Worm (Caenorhabditis elegans) whole organism, L3 larva: ENCODE results near the gene rps-21.

Experiments
- R02D3.7 ChIP-seq: fragments of 150-350 bp; optimal IDR thresholded peaks from 2 replicates; lab custom pipeline; 2014; ENCODE audit warnings: missing biosample characterization, missing genetic modification characterization
- ZK546.5 ChIP-seq: sonication (generic microtip); optimal IDR thresholded peaks from 2 replicates; lab custom pipeline; 2017; ENCODE audit warnings: missing biosample characterization, missing genetic modification characterization
- aly-2 ChIP-seq: fragments of 150-350 bp; optimal IDR thresholded peaks from 2 replicates; lab custom pipeline; 2014; ENCODE audit warnings: missing biosample characterization, missing genetic modification characterization
- ama-1 ChIP-seq: fragments of 150-350 bp; optimal IDR thresholded peaks from 2 replicates; lab custom pipeline; 2018
- ceh-16 ChIP-seq: sonication (generic microtip); optimal IDR thresholded peaks from 2 replicates; lab custom pipeline; 2017; ENCODE audit warnings: missing biosample characterization, missing genetic modification characterization
- ceh-9 ChIP-seq: sonication (generic microtip); optimal IDR thresholded peaks from 2 replicates; lab custom pipeline; 2018; ENCODE audit warnings: missing biosample characterization, missing genetic modification characterization
- daf-12 ChIP-seq: fragments of 150-350 bp; optimal IDR thresholded peaks from 2 replicates; lab custom pipeline; 2014; ENCODE audit warnings: missing biosample characterization, missing genetic modification reagents, missing genetic modification characterization
- egl-27 ChIP-seq: sonication (generic microtip); optimal IDR thresholded peaks from 4 replicates; lab custom pipeline; 2017; ENCODE audit warnings: missing biosample characterization, missing genetic modification reagents, missing genetic modification characterization
- egl-5 ChIP-seq: fragments of 150-350 bp; optimal IDR thresholded peaks from 2 replicates; lab custom pipeline; 2017; ENCODE audit warnings: missing biosample characterization, missing genetic modification reagents, missing genetic modification characterization, inconsistent platforms
- elt-1 ChIP-seq: fragments of 150-350 bp; optimal IDR thresholded peaks from 2 replicates; lab custom pipeline; 2014; ENCODE audit warnings: missing biosample characterization, missing genetic modification characterization
- elt-2 ChIP-seq: sonication (generic microtip); optimal IDR thresholded peaks from 2 replicates; lab custom pipeline; 2016; ENCODE audit warnings: missing genetic modification reagents, mild to moderate bottlenecking, missing genetic modification characterization, missing compliant biosample characterization
- elt-3 ChIP-seq, 3 experiments: fragments of 150-350 bp in 1 of 3; sonication (generic microtip) in 2 of 3; optimal IDR thresholded peaks; 2 replicates in 2 of 3; 4 replicates in 1 of 3; lab custom pipeline; 2014 to 2017; ENCODE audit warnings: missing biosample characterization in 3 of 3, missing genetic modification characterization in 3 of 3
- eor-1 ChIP-seq, 2 experiments: fragments of 150-350 bp; optimal IDR thresholded peaks; 2 replicates each; lab custom pipeline; 2014 to 2018; ENCODE audit warnings: missing biosample characterization in 2 of 2, missing genetic modification characterization in 2 of 2
- fkh-10 ChIP-seq: sonication (generic microtip); optimal IDR thresholded peaks from 2 replicates; lab custom pipeline; 2017; ENCODE audit warnings: missing biosample characterization, missing genetic modification reagents, missing genetic modification characterization
- fos-1 ChIP-seq: fragments of 150-350 bp; optimal IDR thresholded peaks from 2 replicates; lab custom pipeline; 2014; ENCODE audit warnings: missing biosample characterization, missing genetic modification characterization
- hmg-11 ChIP-seq: sonication (generic microtip); optimal IDR thresholded peaks from 2 replicates; lab custom pipeline; 2016; ENCODE audit warnings: missing genetic modification characterization, missing compliant biosample characterization
- jun-1 ChIP-seq: fragments of 150-350 bp; optimal IDR thresholded peaks from 2 replicates; lab custom pipeline; 2014; ENCODE audit warnings: missing biosample characterization, missing genetic modification reagents, missing genetic modification characterization
- lin-39 ChIP-seq: fragments of 150-350 bp; optimal IDR thresholded peaks from 2 replicates; lab custom pipeline; 2018; ENCODE audit warnings: missing biosample characterization, missing genetic modification reagents, missing genetic modification characterization
- lsy-12 ChIP-seq: sonication (generic microtip); optimal IDR thresholded peaks from 2 replicates; lab custom pipeline; 2016; ENCODE audit warnings: mild to moderate bottlenecking, missing genetic modification characterization, missing compliant biosample characterization
- mdl-1 ChIP-seq: fragments of 150-350 bp; optimal IDR thresholded peaks from 2 replicates; lab custom pipeline; 2014; ENCODE audit warnings: missing biosample characterization, missing genetic modification characterization
- mml-1 ChIP-seq: fragments of 150-350 bp; sonication (generic microtip); optimal IDR thresholded peaks from 3 replicates; lab custom pipeline; 2014; ENCODE audit warnings: missing biosample characterization, missing genetic modification characterization
- nfya-1 ChIP-seq: sonication (generic microtip); optimal IDR thresholded peaks from 2 replicates; lab custom pipeline; 2017; ENCODE audit warnings: missing genetic modification characterization, mild to moderate bottlenecking, missing compliant biosample characterization, antibody characterized with exemption, moderate library complexity; ENCODE audit not compliant: insufficient read depth
- nhr-11 ChIP-seq: fragments of 150-350 bp; optimal IDR thresholded peaks from 2 replicates; lab custom pipeline; 2014; ENCODE audit warnings: missing biosample characterization, missing genetic modification characterization
- nhr-12 ChIP-seq: fragments of 150-350 bp; optimal IDR thresholded peaks from 2 replicates; lab custom pipeline; 2014; ENCODE audit warnings: missing biosample characterization, missing genetic modification characterization
- nhr-23 ChIP-seq: fragments of 150-350 bp; optimal IDR thresholded peaks from 2 replicates; lab custom pipeline; 2014; ENCODE audit warnings: missing biosample characterization, missing genetic modification reagents, missing genetic modification characterization
- nhr-237 ChIP-seq: fragments of 150-350 bp; optimal IDR thresholded peaks from 2 replicates; lab custom pipeline; 2014; ENCODE audit warnings: missing biosample characterization, missing genetic modification characterization
- nhr-25 ChIP-seq: sonication (generic microtip); optimal IDR thresholded peaks from 2 replicates; lab custom pipeline; 2017; ENCODE audit warnings: missing biosample characterization, missing genetic modification characterization
- nhr-28 ChIP-seq: fragments of 150-350 bp; optimal IDR thresholded peaks from 2 replicates; lab custom pipeline; 2014; ENCODE audit warnings: missing biosample characterization, missing genetic modification characterization
- nhr-76 ChIP-seq: fragments of 150-350 bp; sonication (generic microtip); optimal IDR thresholded peaks from 5 replicates; lab custom pipeline; 2014; ENCODE audit warnings: missing biosample characterization, missing genetic modification characterization
- pha-4 ChIP-seq: fragments of 150-350 bp; optimal IDR thresholded peaks from 2 replicates; lab custom pipeline; 2014; ENCODE audit warnings: missing biosample characterization, missing genetic modification reagents, missing genetic modification characterization
- pqm-1 ChIP-seq: fragments of 150-350 bp; optimal IDR thresholded peaks from 2 replicates; lab custom pipeline; 2017; ENCODE audit warnings: missing biosample characterization, missing genetic modification characterization, inconsistent platforms
- sea-2 ChIP-seq: fragments of 150-350 bp; sonication (generic microtip); optimal IDR thresholded peaks from 4 replicates; lab custom pipeline; 2014; ENCODE audit warnings: missing biosample characterization, missing genetic modification reagents, missing genetic modification characterization
- skn-1 ChIP-seq: fragments of 150-350 bp; optimal IDR thresholded peaks from 2 replicates; lab custom pipeline; 2014; ENCODE audit warnings: missing biosample characterization, missing genetic modification characterization
- snpc-4 ChIP-seq: fragments of 150-350 bp; optimal IDR thresholded peaks from 2 replicates; lab custom pipeline; 2014; ENCODE audit warnings: missing biosample characterization, missing genetic modification characterization
- ztf-4 ChIP-seq: fragments of 150-350 bp; optimal IDR thresholded peaks from 2 replicates; lab custom pipeline; 2014; ENCODE audit warnings: missing biosample characterization, missing genetic modification characterization

rps-21 gene

ce11 chrIII:7198838-7199237 lies 9.4 kb upstream of the rps-21 start, which contains the start of gene pfd-5 (continued):
- TF ChIP-seq nhr-25 (tag; lab: Kevin White, UChicago) (peak; percentile 15), sea-2 (no peak), jun-1 (tag; lab: Kevin White, UChicago) (no peak), elt-2 (tag; lab: Kevin White, UChicago) (no peak), nhr-28 (tag; lab: Kevin White, UChicago) (no peak), nfya-1 (tag; lab: Kevin White, UChicago) (peak; percentile 64), nhr-76 (tag; lab: Kevin White, UChicago) (no peak), aly-2 (tag; lab: Kevin White, UChicago) (no peak), R02D3.7 (tag; lab: Kevin White, UChicago) (no peak), ceh-16 (tag; lab: Kevin White, UChicago) (no peak)

DNA sequence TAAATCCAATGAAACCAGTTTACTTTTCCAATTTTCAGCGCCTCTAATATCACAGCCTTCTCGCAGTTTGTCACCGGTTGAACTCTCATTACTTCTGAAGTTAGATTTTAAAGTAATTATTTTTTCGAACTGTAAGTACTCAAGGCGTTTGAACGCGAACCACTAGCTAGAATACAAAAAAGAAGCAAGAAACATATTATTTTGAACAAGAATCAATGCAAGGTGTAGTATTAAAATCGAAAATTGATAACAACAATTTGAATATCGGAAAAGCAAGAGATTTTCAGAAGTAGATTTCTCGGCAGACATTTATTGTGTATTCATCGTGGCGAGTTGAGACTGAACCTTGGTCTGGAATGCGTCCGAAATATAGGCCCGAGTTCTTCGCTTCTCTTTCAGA lies 8.5 kb upstream of the rps-21 start, which contains the start of gene exos-9:
exos-9 (minus strand) TSS at position 101 of the 400 bp plus-strand sequence.
- no peak for TF ChIP-seq daf-12 (tag; lab: Kevin White, UChicago)

ce11 chrIII:7195325-7195724 lies 5.9 kb upstream of the rps-21 start, which contains the start of gene F37C12.18:
Gene F37C12.18, minus strand, starts transcription at chrIII:7195425.
- TF ChIP-seq egl-27 (tag; lab: Kevin White, UChicago): no peak
- no peak for TF ChIP-seq mml-1
- TF ChIP-seq egl-5 (tag; lab: Kevin White, UChicago): no peak
- TF ChIP-seq nhr-12 (tag; lab: Kevin White, UChicago): no peak
- no peak for TF ChIP-seq pqm-1 (tag; lab: Kevin White, UChicago)

DNA sequence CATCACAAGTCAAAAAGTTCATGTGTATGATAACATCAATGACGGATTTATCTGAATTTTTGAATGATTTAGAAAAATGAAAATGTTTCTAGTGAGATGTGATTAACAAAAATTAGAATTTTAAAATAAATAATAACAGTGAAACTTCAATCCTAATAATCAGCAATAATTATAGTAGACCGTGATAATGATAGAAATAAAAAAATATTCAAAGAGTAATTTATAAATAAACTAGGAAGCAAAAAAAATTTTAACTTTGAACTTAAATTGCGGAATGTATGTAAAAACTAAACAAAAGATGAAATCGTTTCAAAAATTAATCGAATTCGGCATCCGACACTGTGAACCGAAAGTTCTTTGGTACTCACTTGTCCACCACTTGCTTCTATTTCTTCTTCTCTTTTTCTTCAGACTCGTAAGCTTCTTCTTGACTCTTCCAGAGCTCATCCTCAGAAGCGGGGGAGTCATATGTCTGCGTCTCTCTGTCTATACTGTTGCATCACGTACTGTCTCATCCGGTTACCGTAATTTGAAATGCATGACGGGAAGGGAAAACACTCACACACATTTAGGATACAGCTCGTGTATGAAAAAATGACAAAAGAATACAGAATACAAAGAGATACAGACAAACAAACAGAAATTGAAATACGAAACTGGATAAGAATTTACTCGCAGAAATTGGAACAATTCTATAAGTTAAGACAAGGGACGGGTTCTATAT lies 3.7 kb upstream of the rps-21 start, which contains the start of gene mec-14:
mec-14 (minus strand) TSS at position 51 of the 724 bp plus-strand sequence.
- TF ChIP-seq snpc-4 (tag; lab: Kevin White, UChicago) (no peak), daf-12 (tag; lab: Kevin White, UChicago) (no peak), hmg-11 (tag; lab: Kevin White, UChicago) (no peak), ama-1 (lab: Kevin White, UChicago) (no peak), fos-1 (tag; lab: Kevin White, UChicago) (no peak), eor-1 (tag; optimal IDR thresholded peaks at IDR 0.05; lab: Kevin White, UChicago) (no peak), lin-39 (no peak), elt-3 (tag; optimal IDR thresholded peaks at IDR 0.05; lab: Kevin White, UChicago) (no peak), nhr-12 (tag; lab: Kevin White, UChicago) (no peak), fkh-10 (GFP tag; lab: Kevin White, UChicago) (no peak), nhr-23 (tag; lab: Kevin White, UChicago) (no peak), lsy-12 (tag; lab: Kevin White, UChicago) (no peak), skn-1 (tag; lab: Kevin White, UChicago) (no peak), elt-1 (tag; lab: Kevin White, UChicago) (no peak), ztf-4 (tag; lab: Kevin White, UChicago) (no peak)

- TF ChIP-seq elt-2 (tag; lab: Kevin White, UChicago) (peak; percentile 77), ceh-9 (tag; lab: Kevin White, UChicago) (no peak), nhr-11 (tag; lab: Kevin White, UChicago) (no peak), pha-4 (tag; lab: Kevin White, UChicago) (peak; percentile 4), R02D3.7 (tag; lab: Kevin White, UChicago) (no peak), mdl-1 (tag; lab: Kevin White, UChicago) (no peak), pqm-1 (tag; lab: Kevin White, UChicago) (peak; percentile 33), egl-5 (tag; lab: Kevin White, UChicago) (no peak), lsy-12 (tag; lab: Kevin White, UChicago) (no peak), ztf-4 (tag; lab: Kevin White, UChicago) (no peak), egl-27 (tag; lab: Kevin White, UChicago) (no peak), nhr-12 (tag; lab: Kevin White, UChicago) (no peak), skn-1 (tag; lab: Kevin White, UChicago) (no peak), ZK546.5 (tag; lab: Kevin White, UChicago) (no peak), nhr-237 (tag; lab: Kevin White, UChicago) (no peak)
These were observed 955 bp downstream of the rps-21 start, which contains the start of the genes F37C12.21 and F37C12.10 for ce11 chrIII:7188300-7189052. Gene F37C12.21, plus strand, starts transcription at chrIII:7188357. Gene F37C12.10, minus strand, starts transcription at chrIII:7188384.
